Worm (Caenorhabditis elegans): Measurements from ENCODE around the gene cyp-13A2.

The cyp-13A2 gene

DNA sequence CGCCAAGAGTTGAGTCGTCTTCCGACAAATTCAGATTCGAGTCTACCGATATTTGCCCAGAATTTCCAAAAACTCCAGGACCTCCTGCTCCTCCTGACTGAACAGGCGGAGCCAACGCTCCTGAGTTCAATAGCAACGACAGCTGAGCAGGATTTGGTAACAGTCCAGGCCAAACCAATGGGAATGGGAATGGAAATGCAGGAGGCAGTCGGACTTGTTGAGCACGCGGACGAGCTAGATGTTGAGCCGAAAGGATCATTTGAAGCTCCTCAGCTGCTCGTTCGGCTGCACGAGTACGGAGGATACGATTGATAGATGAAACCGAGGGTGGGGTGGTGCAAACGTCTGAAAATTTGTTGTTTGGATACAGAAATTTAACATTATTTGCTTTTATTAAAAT, 39.5 kb upstream of the cyp-13A2 start:
- TF ChIP-seq lag-1 (GFP tag; IDR thresholded peaks at IDR 0.05) (no peak), sptf-2 (GFP tag; optimal IDR thresholded peaks at IDR 0.05) (no peak), nhr-120 (GFP tag; IDR thresholded peaks at IDR 0.05) (no peak), zfh-2 (GFP tag; conservative IDR thresholded peaks at IDR 0.05) (0 out of 2 replicates have a peak, but pooled peaks have one; percentile 16), sdz-38 (tag; optimal IDR thresholded peaks at IDR 0.05) (no peak), B0336.3 (GFP tag; IDR thresholded peaks at IDR 0.05) (no peak), tlf-1 (GFP tag; optimal IDR thresholded peaks at IDR 0.05) (no peak), nfyb-1 (GFP tag; IDR thresholded peaks at IDR 0.05) (no peak)

- TF ChIP-seq Y67H2A.10 (GFP tag; conservative IDR thresholded peaks at IDR 0.05): no peak
- TF ChIP-seq ztf-22 (GFP tag; optimal IDR thresholded peaks at IDR 0.05): no peak
- TF ChIP-seq K11D2.4 (GFP tag; IDR thresholded peaks at IDR 0.05): no peak
- TF ChIP-seq egl-44 (GFP tag; IDR thresholded peaks at IDR 0.05): no peak
- TF ChIP-seq sea-2 (GFP tag; IDR thresholded peaks at IDR 0.05): no peak
- no peak for TF ChIP-seq cebp-1 (GFP tag; IDR thresholded peaks at IDR 0.05)
- TF ChIP-seq cebp-1 (tag; optimal IDR thresholded peaks at IDR 0.05): peak; percentile 60
- no peak for TF ChIP-seq zim-3 (tag; optimal IDR thresholded peaks at IDR 0.05)
- TF ChIP-seq nhr-80 (tag; optimal IDR thresholded peaks at IDR 0.05): peak; percentile 77
- TF ChIP-seq mxl-1 (tag; optimal IDR thresholded peaks at IDR 0.05): no peak
- TF ChIP-seq K12H6.12 (tag; optimal IDR thresholded peaks at IDR 0.05): no peak
- TF ChIP-seq let-526 (GFP tag; IDR thresholded peaks at IDR 0.05): no peak
Observed at ce11 chrII:9807519-9807972, 20.1 kb upstream of the cyp-13A2 start, which contains the start of gene cyp-13A8. Gene cyp-13A8, minus strand, starts transcription at chrII:9807569.

- TF ChIP-seq F57A8.1 (GFP tag; optimal IDR thresholded peaks at IDR 0.05): no peak
- TF ChIP-seq ccch-3 (GFP tag; optimal IDR thresholded peaks at IDR 0.05): no peak
- TF ChIP-seq ets-4 (GFP tag; optimal IDR thresholded peaks at IDR 0.05): no peak
- TF ChIP-seq ceh-100 (GFP tag; IDR thresholded peaks at IDR 0.05): no peak
- no peak for TF ChIP-seq sptf-2 (GFP tag; optimal IDR thresholded peaks at IDR 0.05)
- TF ChIP-seq ztf-3 (GFP tag; optimal IDR thresholded peaks at IDR 0.05): no peak
- no peak for TF ChIP-seq F10E7.11 (tag; optimal IDR thresholded peaks at IDR 0.05)
- TF ChIP-seq Y95B8A.8 (GFP tag; IDR thresholded peaks at IDR 0.05): no peak
- TF ChIP-seq B0035.1 (tag; optimal IDR thresholded peaks at IDR 0.05): no peak
- TF ChIP-seq B0019.2 (GFP tag; conservative IDR thresholded peaks at IDR 0.05): no peak
- no peak for TF ChIP-seq hlh-12 (tag; optimal IDR thresholded peaks at IDR 0.05)
- TF ChIP-seq F57C9.4 (tag; optimal IDR thresholded peaks at IDR 0.05): no peak
- no peak for TF ChIP-seq dpl-1 (GFP tag; optimal IDR thresholded peaks at IDR 0.05)
- TF ChIP-seq lin-35 (GFP tag; optimal IDR thresholded peaks at IDR 0.05): no peak
- no peak for TF ChIP-seq snpc-1.3 (tag; optimal IDR thresholded peaks at IDR 0.05; ENCODE audit: insufficient read depth)
- no peak for TF ChIP-seq pbrm-1 (GFP tag; IDR thresholded peaks at IDR 0.05)
- TF ChIP-seq F52B5.7 (tag; optimal IDR thresholded peaks at IDR 0.05): no peak
- no peak for TF ChIP-seq B0336.3 (GFP tag; IDR thresholded peaks at IDR 0.05)
- no peak for TF ChIP-seq nhr-27 (tag; optimal IDR thresholded peaks at IDR 0.05)
- no peak for TF ChIP-seq aptf-3 (GFP tag; IDR thresholded peaks at IDR 0.05)
Observed at ce11 chrII:9803320-9803719, 15.9 kb upstream of the cyp-13A2 start, which contains the start of gene cyp-13A7. Gene cyp-13A7, plus strand, starts transcription at chrII:9803620.

All from whole organism, young adult.